Fruit fly (Drosophila melanogaster): ENCODE measurements around the gene Alp12.

dm6 chr2L:19413118-19413893 is 10.5 kb upstream of the Alp12 start:
- TF ChIP-seq usp (GFP tag; optimal IDR thresholded peaks at IDR 0.05) = no peak
- TF ChIP-seq h (GFP tag; optimal IDR thresholded peaks at IDR 0.05) = no peak
- TF ChIP-seq dmrt93B (GFP tag; optimal IDR thresholded peaks at IDR 0.05) = no peak
- no peak for TF ChIP-seq jim (GFP tag; optimal IDR thresholded peaks at IDR 0.05)
- no peak for TF ChIP-seq psq (GFP tag; optimal IDR thresholded peaks at IDR 0.05)
- TF ChIP-seq Sp1 (GFP tag; optimal IDR thresholded peaks at IDR 0.05) = no peak
- TF ChIP-seq foxo (GFP tag; optimal IDR thresholded peaks at IDR 0.05) = no peak
- TF ChIP-seq Dfd (GFP tag; optimal IDR thresholded peaks at IDR 0.05) = no peak
- TF ChIP-seq brk (GFP tag; optimal IDR thresholded peaks at IDR 0.05) = no peak
- TF ChIP-seq Dif (GFP tag; optimal IDR thresholded peaks at IDR 0.05; ENCODE audit: partially characterized antibody) = no peak
- TF ChIP-seq OdsH (GFP tag; optimal IDR thresholded peaks at IDR 0.05) = no peak
- TF ChIP-seq woc (GFP tag; optimal IDR thresholded peaks at IDR 0.05) = no peak

Measured in whole organism, wandering third instar larva.